Worm (Caenorhabditis elegans): ENCODE data around the gene tag-342.
A peak's percentile ranks its signal among the peaks of the same experiment; 100 is the strongest.

ce11 chrIII:9441133-9441532 is 26.8 kb upstream of the tag-342 start, which contains the start of gene emb-30:
- TF ChIP-seq T22C8.4 (GFP tag; IDR thresholded peaks at IDR 0.05) = no peak
- TF ChIP-seq cog-1 (tag; optimal IDR thresholded peaks at IDR 0.05) = no peak
- TF ChIP-seq ref-1 (GFP tag; conservative IDR thresholded peaks at IDR 0.05) = no peak
- TF ChIP-seq flt-1 (GFP tag; IDR thresholded peaks at IDR 0.05) = 0 out of 2 replicates have a peak, but pooled peaks have one; percentile 13

Measured in whole organism, midembryonic.